Fruit fly (Drosophila melanogaster) whole organism, embryonic: Measurements from ENCODE around the gene CG7879.
A peak's percentile ranks its signal among the peaks of the same experiment; 100 is the strongest.

Experiments used
- Aef1 ChIP-seq: fragments of 200-800 bp; sonication (Bioruptor generic); IDR thresholded peaks from 3 replicates; pipeline ENCODE4 v1.3.6; 2022; ENCODE audit warnings: missing biosample characterization, missing genetic modification characterization
- Atf6 ChIP-seq: fragments of 200-800 bp; sonication (Bioruptor generic); IDR thresholded peaks from 2 replicates; pipeline ENCODE4 v1.3.6; 2022; ENCODE audit warnings: missing biosample characterization, missing genetic modification characterization
- C15 ChIP-seq: fragments of 200-800 bp; sonication (Bioruptor generic); IDR thresholded peaks from 3 replicates; pipeline ENCODE4 v1.3.6; 2022; ENCODE audit warnings: missing biosample characterization, missing genetic modification characterization
- CG10147 ChIP-seq: fragments of 200-800 bp; sonication (Bioruptor generic); optimal IDR thresholded peaks from 2 replicates; lab custom pipeline; 2019; ENCODE audit warnings: missing biosample characterization, mild to moderate bottlenecking, missing genetic modification characterization, moderate library complexity
- CG1024 ChIP-seq: fragments of 200-800 bp; sonication (Bioruptor generic); IDR thresholded peaks from 2 replicates; pipeline ENCODE4 v1.3.6; 2022; ENCODE audit warnings: missing biosample characterization, missing genetic modification characterization
- CG11504 ChIP-seq: fragments of 200-800 bp; sonication (Bioruptor generic); optimal IDR thresholded peaks from 3 replicates; lab custom pipeline; 2019; ENCODE audit warnings: missing biosample characterization, mild to moderate bottlenecking, missing genetic modification characterization, moderate library complexity
- CG12219 ChIP-seq: fragments of 200-800 bp; sonication (Bioruptor generic); optimal IDR thresholded peaks from 3 replicates; lab custom pipeline; 2018; ENCODE audit warnings: missing biosample characterization, mild to moderate bottlenecking, missing genetic modification characterization
- CG14667 ChIP-seq: fragments of 200-800 bp; sonication (Bioruptor generic); IDR thresholded peaks from 2 replicates; pipeline ENCODE4 v1.3.6; 2022; ENCODE audit warnings: missing biosample characterization, missing genetic modification characterization
- CG16813 ChIP-seq: fragments of 200-800 bp; sonication (Bioruptor generic); IDR thresholded peaks from 3 replicates; pipeline ENCODE4 v1.3.6; 2022; ENCODE audit warnings: missing biosample characterization, missing genetic modification characterization; ENCODE audit not compliant: partially characterized antibody
- CG17359 ChIP-seq: fragments of 200-800 bp; sonication (Bioruptor generic); optimal IDR thresholded peaks from 3 replicates; lab custom pipeline; 2018; ENCODE audit warnings: missing biosample characterization, mild to moderate bottlenecking, missing genetic modification characterization, moderate library complexity
- CG17385 ChIP-seq: fragments of 200-800 bp; sonication (Bioruptor generic); optimal IDR thresholded peaks from 3 replicates; lab custom pipeline; 2018; ENCODE audit warnings: missing biosample characterization, mild to moderate bottlenecking, missing genetic modification characterization
- CG17568 ChIP-seq: fragments of 200-800 bp; sonication (Bioruptor generic); optimal IDR thresholded peaks from 2 replicates; lab custom pipeline; 2018; ENCODE audit warnings: missing biosample characterization, mild to moderate bottlenecking, missing genetic modification characterization, moderate library complexity
- CG2889 ChIP-seq: fragments of 200-800 bp; sonication (Bioruptor generic); IDR thresholded peaks from 3 replicates; pipeline ENCODE4 v1.3.6; 2022; ENCODE audit warnings: missing biosample characterization, missing genetic modification characterization
- CG3065 ChIP-seq: fragments of 200-800 bp; sonication (Bioruptor generic); optimal IDR thresholded peaks from 2 replicates; lab custom pipeline; 2016; ENCODE audit warnings: missing biosample characterization, missing genetic modification characterization
- CG3726 ChIP-seq: fragments of 200-800 bp; sonication (Bioruptor generic); IDR thresholded peaks from 3 replicates; pipeline ENCODE4, ENCODE4 v1.3.6; 2022; ENCODE audit warnings: missing biosample characterization, missing genetic modification characterization
- CG3995 ChIP-seq: fragments of 200-800 bp; sonication (Bioruptor generic); optimal IDR thresholded peaks from 3 replicates; lab custom pipeline; 2016; ENCODE audit warnings: missing biosample characterization, missing genetic modification characterization
- CG7372 ChIP-seq: fragments of 200-800 bp; sonication (Bioruptor generic); IDR thresholded peaks from 2 replicates; pipeline ENCODE4 v1.3.6; 2022; ENCODE audit warnings: missing biosample characterization, missing genetic modification characterization
- CG7745 ChIP-seq: fragments of 200-800 bp; sonication (Bioruptor generic); optimal IDR thresholded peaks from 2 replicates; lab custom pipeline; 2018; ENCODE audit warnings: missing biosample characterization, mild to moderate bottlenecking, missing genetic modification characterization, moderate library complexity
- D19A ChIP-seq: fragments of 200-800 bp; optimal IDR thresholded peaks from 3 replicates; lab custom pipeline; 2019; ENCODE audit warnings: missing biosample characterization, mild to moderate bottlenecking, missing genetic modification characterization, moderate library complexity
- Dfd ChIP-seq, 2 experiments: fragments of >200 bp; optimal IDR thresholded peaks; 2 replicates each; lab custom pipeline; 2017; ENCODE audit warnings: missing biosample characterization in 2 of 2, missing genetic modification characterization in 2 of 2
- Gsc ChIP-seq: fragments of 200-800 bp; sonication (Bioruptor generic); IDR thresholded peaks from 2 replicates; pipeline ENCODE4 v1.3.6; 2022; ENCODE audit warnings: missing biosample characterization, missing genetic modification characterization
- HmgD ChIP-seq: fragments of 200-800 bp; sonication (Bioruptor generic); optimal IDR thresholded peaks from 3 replicates; lab custom pipeline; 2016; ENCODE audit warnings: missing biosample characterization, missing genetic modification characterization
- Hmr ChIP-seq: fragments of 200-800 bp; sonication (Bioruptor generic); optimal IDR thresholded peaks from 3 replicates; lab custom pipeline; 2017; ENCODE audit warnings: mild to moderate bottlenecking, missing biosample characterization, missing genetic modification reagents, missing genetic modification characterization
- MTF-1 ChIP-seq: fragments of 200-800 bp; sonication (Bioruptor generic); optimal IDR thresholded peaks from 2 replicates; lab custom pipeline; 2018; ENCODE audit warnings: missing biosample characterization, mild to moderate bottlenecking, missing genetic modification characterization, borderline replicate concordance
- Mad ChIP-seq: fragments of 200-800 bp; sonication (Bioruptor generic); optimal IDR thresholded peaks from 2 replicates; lab custom pipeline; 2016; ENCODE audit warnings: missing biosample characterization, missing genetic modification characterization
- NC2β ChIP-seq: fragments of 200-800 bp; sonication (Bioruptor generic); optimal IDR thresholded peaks from 2 replicates; lab custom pipeline; 2016; ENCODE audit warnings: missing biosample characterization, missing genetic modification characterization
- Optix ChIP-seq: fragments of 200-800 bp; sonication (Bioruptor generic); IDR thresholded peaks from 3 replicates; pipeline ENCODE4 v1.3.6; 2022; ENCODE audit warnings: missing biosample characterization, missing genetic modification characterization
- Scr ChIP-seq: fragments of 200-800 bp; sonication (Bioruptor generic); IDR thresholded peaks from 2 replicates; pipeline ENCODE4 v1.3.6; 2022; ENCODE audit warnings: missing biosample characterization, missing genetic modification characterization; ENCODE audit not compliant: partially characterized antibody
- Tbp ChIP-seq: fragments of >200 bp; optimal IDR thresholded peaks from 2 replicates; lab custom pipeline; 2018; ENCODE audit warnings: missing biosample characterization, missing genetic modification characterization
- emc ChIP-seq: fragments of 200-800 bp; sonication (Bioruptor generic); optimal IDR thresholded peaks from 2 replicates; lab custom pipeline; 2016; ENCODE audit warnings: missing biosample characterization, missing genetic modification characterization
- ems ChIP-seq: fragments of 200-800 bp; sonication (Bioruptor generic); optimal IDR thresholded peaks from 3 replicates; lab custom pipeline; 2016; ENCODE audit warnings: missing biosample characterization, missing genetic modification characterization
- fd3F ChIP-seq: fragments of 200-800 bp; sonication (Bioruptor generic); optimal IDR thresholded peaks from 2 replicates; lab custom pipeline; 2018; ENCODE audit warnings: missing biosample characterization, mild to moderate bottlenecking, missing genetic modification characterization, moderate library complexity
- fd96Cb ChIP-seq: fragments of 200-800 bp; sonication (Bioruptor generic); optimal IDR thresholded peaks from 2 replicates; lab custom pipeline; 2018; ENCODE audit warnings: missing biosample characterization, mild to moderate bottlenecking, missing genetic modification characterization, moderate library complexity
- gsb ChIP-seq: fragments of 200-800 bp; sonication (Bioruptor generic); IDR thresholded peaks from 2 replicates; pipeline ENCODE4 v1.3.6; 2022; ENCODE audit warnings: missing biosample characterization, missing genetic modification characterization
- ken ChIP-seq: fragments of 200-800 bp; sonication (Bioruptor generic); IDR thresholded peaks from 3 replicates; pipeline ENCODE4 v1.3.6; 2022; ENCODE audit warnings: missing biosample characterization, missing genetic modification characterization
- kni ChIP-seq: fragments of 200-800 bp; sonication (Bioruptor generic); optimal IDR thresholded peaks from 3 replicates; lab custom pipeline; 2017; ENCODE audit warnings: mild to moderate bottlenecking, missing biosample characterization, missing genetic modification reagents, missing genetic modification characterization
- lmd ChIP-seq: fragments of 200-800 bp; sonication (Bioruptor generic); IDR thresholded peaks from 2 replicates; pipeline ENCODE4 v1.3.6; 2022; ENCODE audit warnings: missing biosample characterization, missing genetic modification characterization
- lov ChIP-seq, 2 experiments: fragments of 200-800 bp in 1 of 2; fragments of >200 bp in 1 of 2; sonication (Bioruptor generic) in 1 of 2; IDR thresholded peaks in 1 of 2; optimal IDR thresholded peaks in 1 of 2; 2 replicates in 1 of 2; 3 replicates in 1 of 2; pipeline versions ENCODE4 v1.3.6 to Lab custom; 2017 to 2022; ENCODE audit warnings: missing biosample characterization in 1 of 2, missing genetic modification characterization in 1 of 2
- mirr ChIP-seq: fragments of 200-800 bp; sonication (Bioruptor generic); optimal IDR thresholded peaks from 3 replicates; lab custom pipeline; 2018; ENCODE audit warnings: missing biosample characterization, mild to moderate bottlenecking, missing genetic modification characterization
- nerfin-1 ChIP-seq: fragments of 200-800 bp; sonication (Bioruptor generic); optimal IDR thresholded peaks from 3 replicates; lab custom pipeline; 2019; ENCODE audit warnings: missing biosample characterization, mild to moderate bottlenecking, missing genetic modification characterization, moderate library complexity
- pan ChIP-seq, 4 experiments: fragments of >200 bp in 3 of 4; fragments of 200-800 bp in 1 of 4; sonication (Bioruptor generic) in 1 of 4; optimal IDR thresholded peaks in 3 of 4; IDR thresholded peaks in 1 of 4; 2 replicates each; pipeline versions ENCODE4 v1.3.6 to Lab custom; 2017 to 2022; ENCODE audit warnings: missing biosample characterization in 2 of 4, missing genetic modification characterization in 2 of 4, mixed read lengths in 1 of 4
- run ChIP-seq: fragments of 200-800 bp; sonication (Bioruptor generic); optimal IDR thresholded peaks from 3 replicates; lab custom pipeline; 2018; ENCODE audit warnings: missing biosample characterization, mild to moderate bottlenecking, missing genetic modification characterization
- sc ChIP-seq, 3 experiments: fragments of >200 bp in 2 of 3; fragments of 200-800 bp in 1 of 3; sonication (Bioruptor generic) in 1 of 3; optimal IDR thresholded peaks; 2 replicates in 2 of 3; 3 replicates in 1 of 3; lab custom pipeline; 2017; ENCODE audit warnings: mild to moderate bottlenecking in 1 of 3, missing biosample characterization in 1 of 3, missing genetic modification characterization in 1 of 3, missing genetic modification reagents in 1 of 3
- so ChIP-seq: fragments of 200-800 bp; sonication (Bioruptor generic); IDR thresholded peaks from 3 replicates; pipeline ENCODE4 v1.3.6; 2022; ENCODE audit warnings: missing biosample characterization, missing genetic modification characterization
- trh ChIP-seq: fragments of 200-800 bp; sonication (Bioruptor generic); optimal IDR thresholded peaks from 2 replicates; lab custom pipeline; 2016; ENCODE audit warnings: missing biosample characterization, missing genetic modification characterization
- wdn ChIP-seq: fragments of 200-800 bp; sonication (Bioruptor generic); IDR thresholded peaks from 2 replicates; pipeline ENCODE4 v1.3.6; 2022; ENCODE audit warnings: missing biosample characterization, missing genetic modification characterization
- zen ChIP-seq: fragments of 200-800 bp; sonication (Bioruptor generic); optimal IDR thresholded peaks from 3 replicates; lab custom pipeline; 2018; ENCODE audit warnings: missing biosample characterization, mild to moderate bottlenecking, missing genetic modification characterization, moderate library complexity
- zen2 ChIP-seq: fragments of 200-800 bp; sonication (Bioruptor generic); IDR thresholded peaks from 3 replicates; pipeline ENCODE4 v1.3.6; 2022; ENCODE audit warnings: missing biosample characterization, missing genetic modification characterization; ENCODE audit not compliant: partially characterized antibody

CG7879 gene

DNA sequence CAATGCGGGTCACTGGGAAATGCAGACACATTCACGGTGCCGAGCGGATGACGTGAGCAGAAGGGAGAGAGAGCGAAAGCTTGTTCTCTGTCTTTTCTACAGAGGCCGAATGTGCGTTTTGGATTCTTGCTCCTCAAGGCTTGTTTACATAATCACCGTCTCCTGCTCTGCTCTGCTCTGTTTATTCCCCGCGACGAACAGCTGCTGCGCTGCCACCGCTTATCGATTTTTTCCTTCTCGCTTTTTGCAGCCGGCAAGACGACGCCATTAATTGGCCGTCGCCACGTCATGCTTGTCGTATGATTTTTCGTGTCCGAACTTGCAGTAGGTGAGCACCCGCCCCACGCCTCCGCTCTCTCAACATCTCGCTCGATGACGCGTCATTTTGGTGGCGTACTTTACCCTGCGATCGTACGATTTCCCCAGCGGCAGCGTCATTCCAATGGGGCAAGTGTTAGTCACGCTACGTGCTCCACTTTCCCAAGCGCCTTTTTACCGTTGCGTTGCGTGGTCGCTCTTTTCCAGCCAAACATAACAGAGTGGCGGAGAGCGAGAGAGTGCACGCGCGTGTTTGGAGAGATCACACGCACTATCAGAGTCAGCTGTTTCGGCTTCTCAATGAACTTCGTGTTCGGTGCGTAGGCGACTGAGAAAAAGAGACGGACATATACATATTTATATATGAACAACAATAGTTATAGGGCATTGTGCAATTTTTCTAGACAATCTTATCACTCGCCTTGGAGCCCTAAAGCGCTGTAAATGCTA lies 21.9 kb downstream of the CG7879 start (continued):
- TF ChIP-seq D19A (tag; lab: Kevin White, UChicago) (no peak), pan (optimal IDR thresholded peaks at IDR 0.05; lab: Kevin White, UChicago) (no peak), pan (GFP tag; optimal IDR thresholded peaks at IDR 0.05 in 1 of 2, IDR thresholded peaks at IDR 0.05 in 1 of 2) (no peak), zen (no peak), zen2 (GFP tag; lab: Robert Waterston, UW) (peak; percentile 63; the same call in 1 of the 3 replicates), CG2889 (GFP tag; lab: Robert Waterston, UW) (no peak), fd3F (GFP tag; lab: Kevin White, UChicago) (no peak), Tbp (no peak), CG3726 (no peak), CG17359 (tag; lab: Kevin White, UChicago) (no peak), HmgD (GFP tag; lab: Kevin White, UChicago) (no peak), lov (optimal IDR thresholded peaks at IDR 0.05; lab: Kevin White, UChicago) (no peak), lov (GFP tag; IDR thresholded peaks at IDR 0.05; lab: Robert Waterston, UW) (no peak), CG17568 (peak; percentile 17), CG16813 (GFP tag; lab: Robert Waterston, UW) (no peak), Atf6 (GFP tag; lab: Robert Waterston, UW) (no peak), lmd (GFP tag; lab: Robert Waterston, UW) (no peak), CG3995 (GFP tag; lab: Kevin White, UChicago) (no peak), C15 (no peak), Aef1 (GFP tag; lab: Robert Waterston, UW) (no peak), nerfin-1 (tag; lab: Kevin White, UChicago) (no peak), kni (GFP tag; lab: Kevin White, UChicago) (peak; percentile 99), CG1024 (GFP tag; lab: Robert Waterston, UW) (no peak), mirr (peak; percentile 49), emc (GFP tag; lab: Kevin White, UChicago) (no peak), trh (GFP tag; lab: Kevin White, UChicago) (no peak), Scr (GFP tag; lab: Robert Waterston, UW) (no peak), CG7372 (no peak), CG3065 (GFP tag; lab: Kevin White, UChicago) (no peak), run (tag; lab: Kevin White, UChicago) (no peak), MTF-1 (GFP tag; lab: Kevin White, UChicago) (peak; percentile 7), CG7745 (no peak), Gsc (no peak), sc (optimal IDR thresholded peaks at IDR 0.05; lab: Kevin White, UChicago) (no peak), sc (GFP tag; optimal IDR thresholded peaks at IDR 0.05; lab: Kevin White, UChicago) (no peak), CG12219 (no peak), CG17385 (GFP tag; lab: Kevin White, UChicago) (no peak), gsb (GFP tag; lab: Robert Waterston, UW) (no peak), wdn (GFP tag; lab: Robert Waterston, UW) (no peak), CG10147 (GFP tag; lab: Kevin White, UChicago) (no peak), ems (GFP tag; lab: Kevin White, UChicago) (no peak), CG11504 (tag; lab: Kevin White, UChicago) (no peak), Dfd (GFP tag; optimal IDR thresholded peaks at IDR 0.05; lab: Kevin White, UChicago) (no peak), fd96Cb (tag; lab: Kevin White, UChicago) (no peak), ken (no peak), so (GFP tag; lab: Robert Waterston, UW) (no peak), NC2β (GFP tag; lab: Kevin White, UChicago) (no peak), CG14667 (GFP tag; lab: Robert Waterston, UW) (no peak), Hmr (no peak), Mad (GFP tag; lab: Kevin White, UChicago) (no peak), Optix (GFP tag; lab: Robert Waterston, UW) (no peak)
